Fruit fly (Drosophila melanogaster) whole organism, embryonic: ENCODE measurements around the gene CaMKI.

Experiments
- Atf3 ChIP-seq: fragments of 200-800 bp; sonication (Bioruptor generic); optimal IDR thresholded peaks from 3 replicates; lab custom pipeline; 2016; ENCODE audit warnings: missing biosample characterization, missing genetic modification characterization
- CG10274 ChIP-seq: fragments of 200-800 bp; sonication (Bioruptor generic); optimal IDR thresholded peaks from 3 replicates; lab custom pipeline; 2017; ENCODE audit warnings: missing biosample characterization, mild to moderate bottlenecking, missing genetic modification characterization
- CG10431 ChIP-seq: fragments of 200-800 bp; sonication (Bioruptor generic); optimal IDR thresholded peaks from 3 replicates; lab custom pipeline; 2018; ENCODE audit warnings: missing biosample characterization, mild to moderate bottlenecking, missing genetic modification characterization
- CG10462 ChIP-seq: fragments of 200-800 bp; sonication (Bioruptor generic); optimal IDR thresholded peaks from 2 replicates; lab custom pipeline; 2016; ENCODE audit warnings: missing biosample characterization, missing genetic modification characterization
- CG11560 ChIP-seq: fragments of 200-800 bp; sonication (Bioruptor generic); IDR thresholded peaks from 3 replicates; pipeline ENCODE4 v1.3.6; 2022; ENCODE audit warnings: missing biosample characterization, missing genetic modification characterization
- CG11696 ChIP-seq: fragments of 200-800 bp; sonication (Bioruptor generic); IDR thresholded peaks from 2 replicates; pipeline ENCODE4 v1.3.6; 2022; ENCODE audit warnings: missing biosample characterization, missing genetic modification characterization
- CG12219 ChIP-seq: fragments of 200-800 bp; sonication (Bioruptor generic); optimal IDR thresholded peaks from 3 replicates; lab custom pipeline; 2018; ENCODE audit warnings: missing biosample characterization, mild to moderate bottlenecking, missing genetic modification characterization
- CG13123 ChIP-seq: fragments of 200-800 bp; sonication (Bioruptor generic); optimal IDR thresholded peaks from 2 replicates; lab custom pipeline; 2016; ENCODE audit warnings: missing biosample characterization, missing genetic modification characterization
- CG13775 ChIP-seq: fragments of 200-800 bp; sonication (Bioruptor generic); optimal IDR thresholded peaks from 3 replicates; lab custom pipeline; 2017; ENCODE audit warnings: missing biosample characterization, mild to moderate bottlenecking, missing genetic modification characterization
- CG16813 ChIP-seq: fragments of 200-800 bp; sonication (Bioruptor generic); IDR thresholded peaks from 3 replicates; pipeline ENCODE4 v1.3.6; 2022; ENCODE audit warnings: missing biosample characterization, missing genetic modification characterization; ENCODE audit not compliant: partially characterized antibody
- CG17829 ChIP-seq: fragments of 200-800 bp; optimal IDR thresholded peaks from 2 replicates; lab custom pipeline; 2019; ENCODE audit warnings: missing biosample characterization, mild to moderate bottlenecking, missing genetic modification characterization, moderate library complexity
- CG2120 ChIP-seq: fragments of 200-800 bp; sonication (Bioruptor generic); optimal IDR thresholded peaks from 3 replicates; lab custom pipeline; 2016; ENCODE audit warnings: missing biosample characterization, missing genetic modification characterization
- CG2199 ChIP-seq: fragments of 200-800 bp; sonication (Bioruptor generic); IDR thresholded peaks from 3 replicates; pipeline ENCODE4 v1.3.6; 2022; ENCODE audit warnings: missing biosample characterization, missing genetic modification characterization
- CG30020 ChIP-seq: fragments of 200-800 bp; optimal IDR thresholded peaks from 2 replicates; lab custom pipeline; 2019; ENCODE audit warnings: missing biosample characterization, mild to moderate bottlenecking, missing genetic modification characterization, moderate library complexity
- CG30403 ChIP-seq: fragments of 200-800 bp; sonication (Bioruptor generic); optimal IDR thresholded peaks from 3 replicates; lab custom pipeline; 2016; ENCODE audit warnings: missing biosample characterization, missing genetic modification characterization
- CG3838 ChIP-seq: fragments of 200-800 bp; sonication (Bioruptor generic); optimal IDR thresholded peaks from 3 replicates; lab custom pipeline; 2016; ENCODE audit warnings: missing biosample characterization, missing genetic modification characterization
- CG4282 ChIP-seq: fragments of 200-800 bp; sonication (Bioruptor generic); optimal IDR thresholded peaks from 2 replicates; lab custom pipeline; 2016; ENCODE audit warnings: missing biosample characterization, missing genetic modification characterization
- CG4328 ChIP-seq: fragments of 200-800 bp; sonication (Bioruptor generic); optimal IDR thresholded peaks from 3 replicates; lab custom pipeline; 2017; ENCODE audit warnings: missing biosample characterization, missing genetic modification reagents, missing genetic modification characterization
- CG4404 ChIP-seq: fragments of 200-800 bp; sonication (Bioruptor generic); IDR thresholded peaks from 2 replicates; pipeline ENCODE4 v1.3.6; 2022; ENCODE audit warnings: missing biosample characterization, missing genetic modification characterization
- CG5953 ChIP-seq: fragments of 200-800 bp; sonication (Bioruptor generic); IDR thresholded peaks from 2 replicates; pipeline ENCODE4 v1.3.6; 2022; ENCODE audit warnings: missing biosample characterization, missing genetic modification characterization
- CG6683 ChIP-seq: fragments of 200-800 bp; sonication (Bioruptor generic); optimal IDR thresholded peaks from 2 replicates; lab custom pipeline; 2017; ENCODE audit warnings: missing biosample characterization, mild to moderate bottlenecking, missing genetic modification characterization, missing genetic modification reagents
- CoRest ChIP-seq: fragments of 200-800 bp; sonication (Bioruptor generic); optimal IDR thresholded peaks from 3 replicates; lab custom pipeline; 2018; ENCODE audit warnings: missing biosample characterization, mild to moderate bottlenecking, missing genetic modification characterization, moderate library complexity
- Deaf1 ChIP-seq: fragments of 200-800 bp; optimal IDR thresholded peaks from 3 replicates; lab custom pipeline; 2019; ENCODE audit warnings: missing biosample characterization, mild to moderate bottlenecking, missing genetic modification characterization, moderate library complexity
- Doc3 ChIP-seq: fragments of 200-800 bp; sonication (Bioruptor generic); IDR thresholded peaks from 3 replicates; pipeline ENCODE4 v1.3.6; 2022; ENCODE audit warnings: missing biosample characterization, missing genetic modification characterization; ENCODE audit not compliant: partially characterized antibody
- Dref ChIP-seq: fragments of 200-800 bp; sonication (Bioruptor generic); IDR thresholded peaks from 2 replicates; pipeline ENCODE4 v1.3.6; 2022; ENCODE audit warnings: missing biosample characterization, missing genetic modification characterization
- Elba2 ChIP-seq: fragments of 200-800 bp; sonication (Bioruptor generic); optimal IDR thresholded peaks from 3 replicates; lab custom pipeline; 2016; ENCODE audit warnings: missing biosample characterization, missing genetic modification characterization
- H15 ChIP-seq: fragments of 200-800 bp; sonication (Bioruptor generic); IDR thresholded peaks from 3 replicates; pipeline ENCODE4 v1.3.6; 2022; ENCODE audit warnings: missing biosample characterization, missing genetic modification characterization
- Hand ChIP-seq: fragments of 200-800 bp; sonication (Bioruptor generic); optimal IDR thresholded peaks from 2 replicates; lab custom pipeline; 2017; ENCODE audit warnings: mild to moderate bottlenecking, missing biosample characterization, missing genetic modification reagents, missing genetic modification characterization
- MBD-R2 ChIP-seq: fragments of 200-800 bp; sonication (Bioruptor generic); IDR thresholded peaks from 2 replicates; pipeline ENCODE4 v1.3.6; 2022; ENCODE audit warnings: missing biosample characterization, missing genetic modification characterization
- MTF-1 ChIP-seq: fragments of 200-800 bp; sonication (Bioruptor generic); optimal IDR thresholded peaks from 2 replicates; lab custom pipeline; 2018; ENCODE audit warnings: missing biosample characterization, mild to moderate bottlenecking, missing genetic modification characterization, borderline replicate concordance
- Myb ChIP-seq: fragments of 200-800 bp; sonication (Bioruptor generic); optimal IDR thresholded peaks from 2 replicates; lab custom pipeline; 2016; ENCODE audit warnings: missing biosample characterization, missing genetic modification characterization
- Pdp1 ChIP-seq, 2 experiments: fragments of 200-800 bp; sonication (Bioruptor generic); optimal IDR thresholded peaks; 3 replicates each; lab custom pipeline; 2016; ENCODE audit warnings: missing biosample characterization in 2 of 2, missing genetic modification characterization in 2 of 2, mild to moderate bottlenecking in 1 of 2, moderate library complexity in 1 of 2
- Sin3A ChIP-seq: fragments of >200 bp; optimal IDR thresholded peaks from 2 replicates; lab custom pipeline; 2018
- TFAM ChIP-seq: fragments of 200-800 bp; sonication (Bioruptor generic); optimal IDR thresholded peaks from 2 replicates; lab custom pipeline; 2017; ENCODE audit warnings: missing biosample characterization, missing genetic modification characterization, inconsistent platforms
- Taf1 ChIP-seq: fragments of 200-800 bp; sonication (Bioruptor generic); IDR thresholded peaks from 2 replicates; pipeline ENCODE4 v1.3.6; 2022; ENCODE audit warnings: missing biosample characterization, missing genetic modification characterization
- Xrp1 ChIP-seq: fragments of 200-800 bp; sonication (Bioruptor generic); IDR thresholded peaks from 2 replicates; pipeline ENCODE4 v1.3.6; 2022; ENCODE audit warnings: missing biosample characterization, missing genetic modification characterization
- ap ChIP-seq: fragments of 200-800 bp; sonication (Bioruptor generic); IDR thresholded peaks from 2 replicates; pipeline ENCODE4 v1.3.6; 2022; ENCODE audit warnings: missing biosample characterization, missing genetic modification characterization
- da ChIP-seq: fragments of 200-800 bp; sonication (Bioruptor generic); optimal IDR thresholded peaks from 2 replicates; lab custom pipeline; 2016; ENCODE audit warnings: missing biosample characterization, missing genetic modification characterization
- fd96Cb ChIP-seq: fragments of 200-800 bp; sonication (Bioruptor generic); optimal IDR thresholded peaks from 2 replicates; lab custom pipeline; 2018; ENCODE audit warnings: missing biosample characterization, mild to moderate bottlenecking, missing genetic modification characterization, moderate library complexity
- gsb ChIP-seq: fragments of 200-800 bp; sonication (Bioruptor generic); IDR thresholded peaks from 2 replicates; pipeline ENCODE4 v1.3.6; 2022; ENCODE audit warnings: missing biosample characterization, missing genetic modification characterization
- jigr1 ChIP-seq: fragments of 200-800 bp; sonication (Bioruptor generic); IDR thresholded peaks from 3 replicates; pipeline ENCODE4 v1.3.6; 2022; ENCODE audit warnings: missing biosample characterization, missing genetic modification characterization
- lov ChIP-seq, 2 experiments: fragments of 200-800 bp in 1 of 2; fragments of >200 bp in 1 of 2; sonication (Bioruptor generic) in 1 of 2; IDR thresholded peaks in 1 of 2; optimal IDR thresholded peaks in 1 of 2; 2 replicates in 1 of 2; 3 replicates in 1 of 2; pipeline versions ENCODE4 v1.3.6 to Lab custom; 2017 to 2022; ENCODE audit warnings: missing biosample characterization in 1 of 2, missing genetic modification characterization in 1 of 2
- mam ChIP-seq: fragments of 200-800 bp; sonication (Bioruptor generic); optimal IDR thresholded peaks from 3 replicates; lab custom pipeline; 2016; ENCODE audit warnings: missing biosample characterization, missing genetic modification characterization
- onecut ChIP-seq: fragments of 200-800 bp; sonication (Bioruptor generic); IDR thresholded peaks from 2 replicates; pipeline ENCODE4 v1.3.6; 2022; ENCODE audit warnings: missing biosample characterization, missing genetic modification characterization
- phol ChIP-seq: fragments of 200-800 bp; sonication (Bioruptor generic); optimal IDR thresholded peaks from 3 replicates; lab custom pipeline; 2018; ENCODE audit warnings: missing biosample characterization, mild to moderate bottlenecking, missing genetic modification characterization, moderate library complexity
- slou ChIP-seq: fragments of 200-800 bp; sonication (Bioruptor generic); optimal IDR thresholded peaks from 3 replicates; lab custom pipeline; 2016; ENCODE audit warnings: missing biosample characterization, missing genetic modification characterization
- sug ChIP-seq: fragments of 200-800 bp; optimal IDR thresholded peaks from 2 replicates; lab custom pipeline; 2019; ENCODE audit warnings: missing biosample characterization, mild to moderate bottlenecking, missing genetic modification characterization, moderate library complexity
- vnd ChIP-seq: fragments of 200-800 bp; sonication (Bioruptor generic); IDR thresholded peaks from 3 replicates; pipeline ENCODE4 v1.3.6; 2022; ENCODE audit warnings: missing biosample characterization, missing genetic modification characterization; ENCODE audit not compliant: partially characterized antibody
- wor ChIP-seq: fragments of 200-800 bp; sonication (Bioruptor generic); IDR thresholded peaks from 2 replicates; pipeline ENCODE4 v1.3.6; 2022; ENCODE audit warnings: missing biosample characterization, missing genetic modification characterization
- yki ChIP-seq: fragments of >200 bp; optimal IDR thresholded peaks from 3 replicates; lab custom pipeline; 2018
- zf30C ChIP-seq: fragments of 200-800 bp; sonication (Bioruptor generic); optimal IDR thresholded peaks from 3 replicates; lab custom pipeline; 2018; ENCODE audit warnings: missing biosample characterization, mild to moderate bottlenecking, missing genetic modification characterization
- zfh2 ChIP-seq: fragments of 200-800 bp; sonication (Bioruptor generic); optimal IDR thresholded peaks from 2 replicates; lab custom pipeline; 2016; ENCODE audit warnings: missing biosample characterization, missing genetic modification characterization

Gene CaMKI

dm6 chr4:482659-483134, 37.4 kb downstream of the CaMKI start (continued):
- TF ChIP-seq Atf3 (GFP tag; lab: Kevin White, UChicago) (no peak), CG13775 (GFP tag; lab: Kevin White, UChicago) (no peak), Doc3 (no peak), slou (GFP tag; lab: Kevin White, UChicago) (no peak), CG3838 (GFP tag; lab: Kevin White, UChicago) (no peak), CG11696 (no peak), TFAM (GFP tag; lab: Kevin White, UChicago) (no peak), CG2120 (peak; percentile 28), Myb (no peak), CG10274 (GFP tag; lab: Kevin White, UChicago) (no peak), CG10462 (no peak), zfh2 (GFP tag; lab: Kevin White, UChicago) (peak; percentile 6), yki (no peak), CG6683 (GFP tag; lab: Kevin White, UChicago) (no peak), CG4328 (GFP tag; lab: Kevin White, UChicago) (peak; percentile 35), phol (tag; lab: Kevin White, UChicago) (peak; percentile 10), da (no peak), Hand (no peak), CG11560 (tag; lab: Robert Waterston, UW) (no peak), MTF-1 (GFP tag; lab: Kevin White, UChicago) (no peak), fd96Cb (tag; lab: Kevin White, UChicago) (no peak), CG10431 (GFP tag; lab: Kevin White, UChicago) (peak; percentile 69), gsb (GFP tag; lab: Robert Waterston, UW) (no peak), ap (GFP tag; lab: Robert Waterston, UW) (no peak), CG12219 (GFP tag; lab: Kevin White, UChicago) (no peak), mam (GFP tag; lab: Kevin White, UChicago) (peak; percentile 6), vnd (no peak), CG2199 (GFP tag; lab: Robert Waterston, UW) (peak; percentile 92), CG4282 (GFP tag; lab: Kevin White, UChicago) (no peak), CG17829 (tag; lab: Kevin White, UChicago) (peak; percentile 26), CG5953 (GFP tag; lab: Robert Waterston, UW) (no peak), jigr1 (no peak), Deaf1 (tag; lab: Kevin White, UChicago) (no peak), Dref (GFP tag; lab: Robert Waterston, UW) (peak; percentile 39; the same call in 1 of the 2 replicates), H15 (GFP tag; lab: Robert Waterston, UW) (no peak), CG16813 (GFP tag; lab: Robert Waterston, UW) (0 out of 3 replicates have a peak, but pooled peaks have one; percentile 22), Elba2 (GFP tag; lab: Kevin White, UChicago) (no peak), lov (optimal IDR thresholded peaks at IDR 0.05; lab: Kevin White, UChicago) (no peak), lov (GFP tag; IDR thresholded peaks at IDR 0.05; lab: Robert Waterston, UW) (no peak), CG30020 (tag; lab: Kevin White, UChicago) (peak; percentile 96), Sin3A (lab: Kevin White, UChicago) (no peak), Xrp1 (0 out of 2 replicates have a peak, but pooled peaks have one; percentile 7), onecut (GFP tag; lab: Robert Waterston, UW) (peak; percentile 49), Pdp1 (GFP tag; optimal IDR thresholded peaks at IDR 0.05; lab: Kevin White, UChicago) (peak in 1 of 2 experiments; percentile 55), wor (GFP tag; lab: Robert Waterston, UW) (no peak), CoRest (tag; lab: Kevin White, UChicago) (peak; percentile 43), CG4404 (GFP tag; lab: Robert Waterston, UW) (no peak), CG13123 (GFP tag; lab: Kevin White, UChicago) (no peak), sug (tag; lab: Kevin White, UChicago) (no peak), Taf1 (no peak), CG30403 (peak; percentile 18), zf30C (no peak), MBD-R2 (GFP tag; lab: Robert Waterston, UW) (peak; percentile 39; the same call in 1 of the 2 replicates)
